Fruit fly (Drosophila melanogaster) whole organism, embryonic: ENCODE data around the gene Nnp-1.

ENCODE experiments used
- ATbp ChIP-seq: fragments of 200-800 bp; sonication (Bioruptor generic); optimal IDR thresholded peaks from 2 replicates; lab custom pipeline; 2017; ENCODE audit warnings: missing biosample characterization, mild to moderate bottlenecking, missing genetic modification characterization, missing genetic modification reagents
- Adf1 ChIP-seq: fragments of 200-800 bp; sonication (Bioruptor generic); IDR thresholded peaks from 2 replicates; pipeline ENCODE4 v1.3.6; 2022; ENCODE audit warnings: missing biosample characterization, missing genetic modification characterization
- CG10462 ChIP-seq: fragments of 200-800 bp; sonication (Bioruptor generic); optimal IDR thresholded peaks from 2 replicates; lab custom pipeline; 2016; ENCODE audit warnings: missing biosample characterization, missing genetic modification characterization
- CG10543 ChIP-seq: fragments of 200-800 bp; sonication (Bioruptor generic); optimal IDR thresholded peaks from 3 replicates; lab custom pipeline; 2017; ENCODE audit warnings: missing biosample characterization, mild to moderate bottlenecking, missing genetic modification characterization, moderate library complexity
- CG10654 ChIP-seq: fragments of 200-800 bp; sonication (Bioruptor generic); optimal IDR thresholded peaks from 2 replicates; lab custom pipeline; 2016; ENCODE audit warnings: missing biosample characterization, missing genetic modification characterization
- CG11504 ChIP-seq: fragments of 200-800 bp; sonication (Bioruptor generic); optimal IDR thresholded peaks from 3 replicates; lab custom pipeline; 2019; ENCODE audit warnings: missing biosample characterization, mild to moderate bottlenecking, missing genetic modification characterization, moderate library complexity
- CG12155 ChIP-seq: fragments of 200-800 bp; sonication (Bioruptor generic); optimal IDR thresholded peaks from 3 replicates; lab custom pipeline; 2016; ENCODE audit warnings: missing biosample characterization, missing genetic modification characterization
- CG14710 ChIP-seq: fragments of 200-800 bp; sonication (Bioruptor generic); optimal IDR thresholded peaks from 3 replicates; lab custom pipeline; 2019; ENCODE audit warnings: missing biosample characterization, mild to moderate bottlenecking, missing genetic modification characterization, moderate library complexity
- CG15479 ChIP-seq: fragments of 200-800 bp; sonication (Bioruptor generic); optimal IDR thresholded peaks from 3 replicates; lab custom pipeline; 2019; ENCODE audit warnings: missing biosample characterization, mild to moderate bottlenecking, missing genetic modification characterization, moderate library complexity
- CG1603 ChIP-seq: fragments of 200-800 bp; sonication (Bioruptor generic); optimal IDR thresholded peaks from 2 replicates; lab custom pipeline; 2019; ENCODE audit warnings: missing biosample characterization, mild to moderate bottlenecking, missing genetic modification characterization, moderate library complexity
- CG17385 ChIP-seq: fragments of 200-800 bp; sonication (Bioruptor generic); optimal IDR thresholded peaks from 3 replicates; lab custom pipeline; 2018; ENCODE audit warnings: missing biosample characterization, mild to moderate bottlenecking, missing genetic modification characterization
- CG17829 ChIP-seq: fragments of 200-800 bp; optimal IDR thresholded peaks from 2 replicates; lab custom pipeline; 2019; ENCODE audit warnings: missing biosample characterization, mild to moderate bottlenecking, missing genetic modification characterization, moderate library complexity
- CG18011 ChIP-seq: fragments of 200-800 bp; sonication (Bioruptor generic); optimal IDR thresholded peaks from 2 replicates; lab custom pipeline; 2017; ENCODE audit warnings: missing biosample characterization, missing genetic modification characterization, mild to moderate bottlenecking, moderate library complexity, missing genotype
- CG18619 ChIP-seq: fragments of 200-800 bp; sonication (Bioruptor generic); optimal IDR thresholded peaks from 3 replicates; lab custom pipeline; 2017; ENCODE audit warnings: missing biosample characterization, mild to moderate bottlenecking, missing genetic modification characterization
- CG3163 ChIP-seq: fragments of 200-800 bp; sonication (Bioruptor generic); optimal IDR thresholded peaks from 3 replicates; lab custom pipeline; 2016; ENCODE audit warnings: missing biosample characterization, missing genetic modification characterization
- CG32772 ChIP-seq: fragments of 200-800 bp; sonication (Bioruptor generic); IDR thresholded peaks from 2 replicates; pipeline ENCODE4 v1.3.6; 2022; ENCODE audit warnings: missing biosample characterization, missing genetic modification characterization
- CG5245 ChIP-seq: fragments of 200-800 bp; sonication (Bioruptor generic); optimal IDR thresholded peaks from 3 replicates; lab custom pipeline; 2016; ENCODE audit warnings: missing biosample characterization, missing genetic modification characterization
- CG9817 ChIP-seq: fragments of 200-800 bp; sonication (Bioruptor generic); optimal IDR thresholded peaks from 2 replicates; lab custom pipeline; 2018; ENCODE audit warnings: missing biosample characterization, mild to moderate bottlenecking, missing genetic modification characterization, moderate library complexity
- CG9876 ChIP-seq: fragments of 200-800 bp; sonication (Bioruptor generic); optimal IDR thresholded peaks from 2 replicates; lab custom pipeline; 2016; ENCODE audit warnings: missing biosample characterization, missing genetic modification characterization
- CTCF ChIP-seq: fragments of 200-800 bp; sonication (Bioruptor generic); optimal IDR thresholded peaks from 2 replicates; lab custom pipeline; 2017; ENCODE audit warnings: missing biosample characterization, mild to moderate bottlenecking, missing genetic modification characterization, moderate library complexity
- Chrac-16 ChIP-seq: fragments of 200-800 bp; sonication (Bioruptor generic); optimal IDR thresholded peaks from 3 replicates; lab custom pipeline; 2016; ENCODE audit warnings: missing biosample characterization, missing genetic modification characterization
- Dll ChIP-seq: fragments of 200-800 bp; sonication (Bioruptor generic); IDR thresholded peaks from 4 replicates; pipeline ENCODE4 v1.3.6; 2022; ENCODE audit warnings: missing biosample characterization, missing genetic modification characterization; ENCODE audit not compliant: partially characterized antibody
- Fer1 ChIP-seq: fragments of 200-800 bp; sonication (Bioruptor generic); optimal IDR thresholded peaks from 2 replicates; lab custom pipeline; 2017; ENCODE audit warnings: missing biosample characterization, mild to moderate bottlenecking, missing genetic modification characterization
- Fer3 ChIP-seq: fragments of 200-800 bp; sonication (Bioruptor generic); optimal IDR thresholded peaks from 2 replicates; lab custom pipeline; 2018; ENCODE audit warnings: missing biosample characterization, mild to moderate bottlenecking, missing genetic modification characterization, moderate library complexity
- Gug ChIP-seq: fragments of 200-800 bp; sonication (Bioruptor generic); IDR thresholded peaks from 4 replicates; pipeline ENCODE4 v1.3.6; 2022; ENCODE audit warnings: missing biosample characterization, missing genetic modification characterization
- HHEX ChIP-seq: fragments of 200-800 bp; sonication (Bioruptor generic); optimal IDR thresholded peaks from 3 replicates; lab custom pipeline; 2017; ENCODE audit warnings: missing biosample characterization, mild to moderate bottlenecking, missing genetic modification characterization, missing genetic modification reagents
- Hmx ChIP-seq: fragments of 200-800 bp; sonication (Bioruptor generic); optimal IDR thresholded peaks from 2 replicates; lab custom pipeline; 2016; ENCODE audit warnings: missing biosample characterization, missing genetic modification characterization
- Kr ChIP-seq: fragments of 200-800 bp; sonication (Bioruptor generic); optimal IDR thresholded peaks from 2 replicates; lab custom pipeline; 2017; ENCODE audit warnings: missing biosample characterization, mild to moderate bottlenecking, missing genetic modification characterization
- MESR4 ChIP-seq: fragments of 200-800 bp; sonication (Bioruptor generic); optimal IDR thresholded peaks from 2 replicates; lab custom pipeline; 2018; ENCODE audit warnings: missing biosample characterization, mild to moderate bottlenecking, missing genetic modification characterization, moderate library complexity
- Mrtf ChIP-seq: fragments of 200-800 bp; sonication (Bioruptor generic); IDR thresholded peaks from 3 replicates; pipeline ENCODE4 v1.3.6; 2022; ENCODE audit warnings: missing biosample characterization, missing genetic modification characterization
- Nf-YA ChIP-seq: fragments of 200-800 bp; sonication (Bioruptor generic); IDR thresholded peaks from 2 replicates; pipeline ENCODE4 v1.3.6; 2022; ENCODE audit warnings: missing biosample characterization, missing genetic modification characterization
- Six4 ChIP-seq: fragments of 200-800 bp; sonication (Bioruptor generic); optimal IDR thresholded peaks from 2 replicates; lab custom pipeline; 2016; ENCODE audit warnings: missing biosample characterization, missing genetic modification characterization
- Tbp ChIP-seq: fragments of >200 bp; optimal IDR thresholded peaks from 2 replicates; lab custom pipeline; 2018; ENCODE audit warnings: missing biosample characterization, missing genetic modification characterization
- abd-A ChIP-seq: fragments of 200-800 bp; sonication (Bioruptor generic); optimal IDR thresholded peaks from 3 replicates; lab custom pipeline; 2019; ENCODE audit warnings: missing biosample characterization, mild to moderate bottlenecking, missing genetic modification characterization, moderate library complexity
- ase ChIP-seq: fragments of 200-800 bp; sonication (Bioruptor generic); IDR thresholded peaks from 3 replicates; pipeline ENCODE4 v1.3.6; 2022; ENCODE audit warnings: missing biosample characterization, missing genetic modification characterization
- bowl ChIP-seq: fragments of 200-800 bp; sonication (Bioruptor generic); IDR thresholded peaks from 2 replicates; pipeline ENCODE4 v1.3.6; 2022; ENCODE audit warnings: missing biosample characterization, missing genetic modification characterization
- cad ChIP-seq: fragments of >200 bp; optimal IDR thresholded peaks from 2 replicates; lab custom pipeline; 2017; ENCODE audit warnings: missing biosample characterization, missing genetic modification characterization
- dmrt99B ChIP-seq: fragments of 200-800 bp; sonication (Bioruptor generic); optimal IDR thresholded peaks from 2 replicates; lab custom pipeline; 2018; ENCODE audit warnings: missing biosample characterization, mild to moderate bottlenecking, missing genetic modification characterization, moderate library complexity
- fu2 ChIP-seq: fragments of 200-800 bp; sonication (Bioruptor generic); optimal IDR thresholded peaks from 2 replicates; lab custom pipeline; 2016; ENCODE audit warnings: missing biosample characterization, missing genetic modification characterization
- gce ChIP-seq: fragments of 200-800 bp; sonication (Bioruptor generic); IDR thresholded peaks from 3 replicates; pipeline ENCODE4 v1.3.6; 2022; ENCODE audit warnings: missing biosample characterization, missing genetic modification characterization
- gfzf ChIP-seq: fragments of 200-800 bp; sonication (Bioruptor generic); optimal IDR thresholded peaks from 2 replicates; lab custom pipeline; 2016; ENCODE audit warnings: missing biosample characterization, mild to moderate bottlenecking, missing genetic modification characterization, moderate library complexity
- ham ChIP-seq: fragments of 200-800 bp; sonication (Bioruptor generic); IDR thresholded peaks from 2 replicates; pipeline ENCODE4 v1.3.6; 2022; ENCODE audit warnings: missing biosample characterization, missing genetic modification characterization
- hth ChIP-seq: fragments of >200 bp; optimal IDR thresholded peaks from 2 replicates; lab custom pipeline; 2017; ENCODE audit warnings: inconsistent platforms
- jumu ChIP-seq: fragments of 200-800 bp; sonication (Bioruptor generic); optimal IDR thresholded peaks from 3 replicates; lab custom pipeline; 2016; ENCODE audit warnings: missing biosample characterization, missing genetic modification characterization
- knrl ChIP-seq: fragments of 200-800 bp; sonication (Bioruptor generic); IDR thresholded peaks from 3 replicates; pipeline ENCODE4 v1.3.6; 2022; ENCODE audit warnings: missing biosample characterization, missing genetic modification characterization; ENCODE audit not compliant: partially characterized antibody
- lola ChIP-seq, 3 experiments: fragments of >200 bp in 2 of 3; fragments of 200-800 bp in 1 of 3; sonication (Bioruptor generic) in 1 of 3; optimal IDR thresholded peaks; 2 replicates each; lab custom pipeline; 2017 to 2019; ENCODE audit warnings: missing biosample characterization in 3 of 3, missing genetic modification characterization in 3 of 3, mild to moderate bottlenecking in 1 of 3, moderate library complexity in 1 of 3
- onecut ChIP-seq: fragments of 200-800 bp; sonication (Bioruptor generic); IDR thresholded peaks from 2 replicates; pipeline ENCODE4 v1.3.6; 2022; ENCODE audit warnings: missing biosample characterization, missing genetic modification characterization
- ranshi ChIP-seq: fragments of 200-800 bp; sonication (Bioruptor generic); IDR thresholded peaks from 2 replicates; pipeline ENCODE4 v1.3.6; 2022; ENCODE audit warnings: missing biosample characterization, missing genetic modification characterization
- sd ChIP-seq: fragments of 200-800 bp; sonication (Bioruptor generic); optimal IDR thresholded peaks from 3 replicates; lab custom pipeline; 2018; ENCODE audit warnings: missing biosample characterization, mild to moderate bottlenecking, missing genetic modification characterization, moderate library complexity
- sna ChIP-seq: fragments of 200-800 bp; sonication (Bioruptor generic); IDR thresholded peaks from 2 replicates; pipeline ENCODE4 v1.3.6; 2022; ENCODE audit warnings: missing biosample characterization, missing genetic modification characterization; ENCODE audit not compliant: partially characterized antibody
- tap ChIP-seq: fragments of 200-800 bp; optimal IDR thresholded peaks from 3 replicates; lab custom pipeline; 2019; ENCODE audit warnings: missing biosample characterization, mild to moderate bottlenecking, missing genetic modification characterization, moderate library complexity
- zf30C ChIP-seq: fragments of 200-800 bp; sonication (Bioruptor generic); optimal IDR thresholded peaks from 3 replicates; lab custom pipeline; 2018; ENCODE audit warnings: missing biosample characterization, mild to moderate bottlenecking, missing genetic modification characterization

Gene Nnp-1

DNA sequence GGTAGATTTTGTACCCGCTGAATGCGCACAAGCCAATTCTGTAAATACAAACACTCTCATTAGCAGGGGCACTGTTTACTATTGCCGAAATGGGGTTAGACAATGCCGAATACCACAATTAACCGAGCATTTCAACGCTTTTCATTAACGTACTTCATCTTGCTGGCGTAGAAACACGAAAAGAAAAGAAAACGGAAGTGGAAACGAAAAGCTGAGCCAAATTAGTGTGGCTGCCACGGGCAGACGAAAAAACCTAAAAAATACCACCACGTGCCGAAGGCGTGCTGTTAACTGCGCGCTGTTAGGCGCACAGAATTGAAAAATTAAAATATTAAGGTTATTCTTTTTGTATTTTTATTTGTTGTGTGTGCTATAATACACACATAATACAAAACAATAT, 28.9 kb upstream of the Nnp-1 start, which contains the start of gene RpL24 (continued):
- TF ChIP-seq CG1603 = peak; percentile 85
- peak; percentile 82 for TF ChIP-seq CG17829 (tag; lab: Kevin White, UChicago)
- peak; percentile 67 for TF ChIP-seq zf30C (GFP tag; lab: Kevin White, UChicago)
- peak; percentile 60; the same call in 1 of the 2 replicates for TF ChIP-seq ham (GFP tag; lab: Robert Waterston, UW)
- TF ChIP-seq CG11504 (tag; lab: Kevin White, UChicago) = peak; percentile 82
- peak; percentile 84 for TF ChIP-seq CG14710 (tag; lab: Kevin White, UChicago)
- TF ChIP-seq Fer1 = peak; percentile 97
- no peak; the same call in 2 of the 3 replicates for TF ChIP-seq knrl
- peak; percentile 96 for TF ChIP-seq CG10543
- TF ChIP-seq CG9817 (tag; lab: Kevin White, UChicago) = peak; percentile 84
- TF ChIP-seq Hmx = peak; percentile 57
- TF ChIP-seq fu2 (GFP tag; lab: Kevin White, UChicago) = peak; percentile 73
- peak; percentile 88 for TF ChIP-seq gfzf
- TF ChIP-seq lola (GFP tag; optimal IDR thresholded peaks at IDR 0.05; lab: Kevin White, UChicago) = peak in 1 of 3 experiments; percentile 56
- TF ChIP-seq sd (tag; lab: Kevin White, UChicago) = no peak
- TF ChIP-seq CG18011 (GFP tag; lab: Kevin White, UChicago) = peak; percentile 83
- peak; percentile 95 for TF ChIP-seq CG18619 (GFP tag; lab: Kevin White, UChicago)
- no peak for TF ChIP-seq cad (GFP tag; lab: Kevin White, UChicago)
- TF ChIP-seq Adf1 = peak; percentile 63
- TF ChIP-seq hth (lab: Kevin White, UChicago) = no peak
- TF ChIP-seq tap = peak; percentile 77
- peak; percentile 67 for TF ChIP-seq CG32772 (GFP tag; lab: Robert Waterston, UW)
- peak; percentile 76; the same call in 2 of the 3 replicates for TF ChIP-seq ase (GFP tag; lab: Robert Waterston, UW)
- peak; percentile 96 for TF ChIP-seq HHEX
- TF ChIP-seq jumu (GFP tag; lab: Kevin White, UChicago) = peak; percentile 63
- no peak for TF ChIP-seq Dll (GFP tag; lab: Robert Waterston, UW)
- peak; percentile 88 for TF ChIP-seq CG10654
- TF ChIP-seq CG10462 (GFP tag; lab: Kevin White, UChicago) = peak; percentile 57
- TF ChIP-seq CG17385 = peak; percentile 91
- TF ChIP-seq Six4 (GFP tag; lab: Kevin White, UChicago) = peak; percentile 87
- TF ChIP-seq, all 482 proteins: peak for 413

DNA sequence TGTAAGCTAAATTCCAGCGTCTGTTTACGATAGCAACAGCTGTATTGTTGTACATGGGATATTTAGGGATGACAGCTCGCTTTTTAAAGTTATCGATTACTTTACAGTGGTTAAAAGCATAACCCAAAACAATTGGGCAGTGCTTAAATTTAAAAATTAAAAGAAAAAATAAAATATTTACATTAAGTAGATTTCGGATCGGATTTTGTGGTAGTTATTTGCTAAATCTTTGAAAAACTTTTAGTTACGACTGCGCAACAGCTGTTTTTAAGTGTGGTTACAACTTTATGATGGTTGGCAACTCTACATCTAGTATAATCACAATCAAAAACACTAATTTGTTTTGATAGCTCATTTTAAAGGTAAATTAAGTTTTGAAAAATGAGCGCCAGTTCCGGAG, 21.3 kb upstream of the Nnp-1 start, which contains the start of the genes Ing5 and CG7099:
Gene Ing5 (minus strand): TSS at position 58 of the 400 bp plus-strand sequence.
Gene CG7099 (plus strand): TSS at position 317 of the 400 bp plus-strand sequence.
- TF ChIP-seq Nf-YA (peak; percentile 89), Chrac-16 (peak; percentile 97), bowl (GFP tag; lab: Robert Waterston, UW) (peak; percentile 87), Tbp (GFP tag; lab: Kevin White, UChicago) (no peak), Fer3 (tag; lab: Kevin White, UChicago) (peak; percentile 97), CG3163 (GFP tag; lab: Kevin White, UChicago) (peak; percentile 61), CG15479 (GFP tag; lab: Kevin White, UChicago) (peak; percentile 36), HHEX (peak; percentile 95), sna (GFP tag; lab: Robert Waterston, UW) (peak; percentile 67), ATbp (GFP tag; lab: Kevin White, UChicago) (peak; percentile 90), CG12155 (GFP tag; lab: Kevin White, UChicago) (peak; percentile 96), abd-A (tag; lab: Kevin White, UChicago) (no peak), CG9876 (GFP tag; lab: Kevin White, UChicago) (peak; percentile 75), onecut (GFP tag; lab: Robert Waterston, UW) (peak; percentile 85), CTCF (GFP tag; lab: Kevin White, UChicago) (peak; percentile 60), dmrt99B (tag; lab: Kevin White, UChicago) (peak; percentile 93), Kr (GFP tag; lab: Kevin White, UChicago) (no peak), ranshi (GFP tag; lab: Robert Waterston, UW) (peak; percentile 97), Mrtf (GFP tag; lab: Robert Waterston, UW) (peak; percentile 94), gfzf (peak; percentile 4), gce (GFP tag; lab: Robert Waterston, UW) (peak; percentile 90), Gug (GFP tag; lab: Robert Waterston, UW) (peak; percentile 96), MESR4 (peak; percentile 53), CG5245 (GFP tag; lab: Kevin White, UChicago) (peak; percentile 95)
